Fruit fly (Drosophila melanogaster) S2 (cell line): Measurements from ENCODE around the gene cue.

Experiments used
- CG8478 ChIP-seq: fragments of >200 bp; optimal IDR thresholded peaks from 2 replicates; lab custom pipeline; 2018
- CTCF ChIP-seq, 2 experiments: fragments of >200 bp; optimal IDR thresholded peaks; 2 replicates each; lab custom pipeline; 2018

DNA sequence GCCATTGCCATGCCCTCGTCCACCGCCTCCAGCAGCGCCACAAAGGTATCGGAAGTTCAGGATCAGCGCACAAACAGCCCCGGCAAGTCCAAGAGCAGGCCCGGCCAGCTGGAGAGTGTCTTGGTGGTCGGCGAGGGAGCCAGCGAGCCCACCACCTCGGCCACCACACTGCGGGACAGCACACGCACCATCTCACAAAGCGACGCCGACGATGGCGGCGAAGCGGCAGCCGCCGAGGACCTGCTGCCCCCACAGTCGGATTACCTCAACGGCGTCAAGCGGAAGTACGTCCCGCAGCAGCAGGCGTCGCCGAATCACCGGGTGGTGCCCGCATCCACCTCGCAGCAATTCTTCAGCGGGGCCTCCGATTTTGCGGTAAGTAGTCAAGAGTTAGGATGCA lies 33.8 kb upstream of the cue start:
- no peak for TF ChIP-seq CTCF (optimal IDR thresholded peaks at IDR 0.05; lab: Kevin White, UChicago)
- no peak for TF ChIP-seq CG8478 (lab: Kevin White, UChicago)
